Worm (Caenorhabditis elegans): ENCODE data around the gene Y38E10A.33.

The Y38E10A.33 gene

DNA sequence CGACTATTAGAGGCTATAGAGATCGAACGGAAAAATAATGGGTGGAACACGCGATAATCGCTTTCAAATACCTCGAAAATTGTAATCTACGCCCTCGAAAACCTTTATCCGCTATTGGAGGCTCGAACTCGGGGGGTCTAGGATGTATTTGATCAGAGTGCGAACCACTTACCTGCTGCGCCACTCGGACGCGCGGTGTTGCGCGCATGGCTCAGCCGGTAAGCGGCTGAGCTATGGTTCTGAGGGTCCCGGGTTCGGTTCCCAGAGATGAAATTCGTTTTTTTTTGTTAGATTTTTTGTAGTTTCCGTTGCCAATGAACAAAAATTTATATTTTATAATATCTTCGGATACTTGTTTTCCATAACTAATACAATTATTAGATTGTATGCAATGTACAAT is 11.3 kb downstream of the Y38E10A.33 start:
- TF ChIP-seq hnd-1 (tag; optimal IDR thresholded peaks at IDR 0.05), result no peak
- TF ChIP-seq flt-1 (GFP tag; IDR thresholded peaks at IDR 0.05), result no peak
- TF ChIP-seq ceh-36 (tag; optimal IDR thresholded peaks at IDR 0.05), result no peak
- TF ChIP-seq tbx-11 (GFP tag; IDR thresholded peaks at IDR 0.05), result no peak
- TF ChIP-seq ceh-13 (GFP tag; optimal IDR thresholded peaks at IDR 0.05), result no peak
- no peak for TF ChIP-seq ama-1 (optimal IDR thresholded peaks at IDR 0.05)
- no peak for TF ChIP-seq sea-1 (GFP tag; conservative IDR thresholded peaks at IDR 0.05)
- no peak for TF ChIP-seq scrt-1 (GFP tag; IDR thresholded peaks at IDR 0.05)
- no peak for TF ChIP-seq pes-1 (GFP tag; IDR thresholded peaks at IDR 0.05)
- no peak for TF ChIP-seq tra-4 (tag; optimal IDR thresholded peaks at IDR 0.05)
- TF ChIP-seq B0310.2 (tag; optimal IDR thresholded peaks at IDR 0.05), result no peak
- TF ChIP-seq hmg-4 (GFP tag; optimal IDR thresholded peaks at IDR 0.05), result no peak
- TF ChIP-seq F13C5.2 (tag; optimal IDR thresholded peaks at IDR 0.05), result no peak
- TF ChIP-seq tbx-37 (GFP tag; conservative IDR thresholded peaks at IDR 0.05), result no peak

DNA sequence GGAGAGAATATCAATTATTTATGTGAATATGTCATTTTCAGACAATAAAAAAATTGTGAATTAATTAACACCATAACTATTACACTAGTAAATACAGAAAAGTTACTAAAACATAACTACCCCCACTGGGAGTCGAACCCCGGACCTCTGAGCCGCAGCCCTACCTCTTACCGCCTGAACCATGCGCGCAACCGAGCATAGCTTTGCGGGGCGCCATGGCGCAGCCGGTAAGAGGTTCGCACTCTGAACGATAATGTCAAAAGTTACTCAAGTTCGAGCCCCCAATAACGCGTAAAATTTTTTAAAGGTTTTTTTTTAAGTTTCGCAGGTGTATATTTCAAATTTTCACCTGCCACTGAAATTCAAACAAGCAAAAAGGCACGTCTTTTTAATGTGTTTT is 13.4 kb downstream of the Y38E10A.33 start:
- no peak for TF ChIP-seq ets-7 (tag; optimal IDR thresholded peaks at IDR 0.05)
- TF ChIP-seq tbx-11 (GFP tag; IDR thresholded peaks at IDR 0.05), result no peak
- TF ChIP-seq hmbx-1 (tag; optimal IDR thresholded peaks at IDR 0.05), result no peak
- no peak for TF ChIP-seq ama-1 (optimal IDR thresholded peaks at IDR 0.05)
- TF ChIP-seq B0310.2 (tag; optimal IDR thresholded peaks at IDR 0.05), result no peak
- TF ChIP-seq F13C5.2 (tag; optimal IDR thresholded peaks at IDR 0.05), result no peak
- no peak for TF ChIP-seq hmg-4 (GFP tag; optimal IDR thresholded peaks at IDR 0.05)
- no peak for TF ChIP-seq tra-4 (tag; optimal IDR thresholded peaks at IDR 0.05)
- TF ChIP-seq aly-1 (tag; optimal IDR thresholded peaks at IDR 0.05), result no peak
- no peak for TF ChIP-seq ceh-13 (GFP tag; optimal IDR thresholded peaks at IDR 0.05)
- TF ChIP-seq scrt-1 (GFP tag; IDR thresholded peaks at IDR 0.05), result no peak
- TF ChIP-seq flt-1 (GFP tag; IDR thresholded peaks at IDR 0.05), result no peak
- no peak for TF ChIP-seq tbx-37 (GFP tag; conservative IDR thresholded peaks at IDR 0.05)
- no peak for TF ChIP-seq pes-1 (GFP tag; IDR thresholded peaks at IDR 0.05)
- no peak for TF ChIP-seq hnd-1 (tag; optimal IDR thresholded peaks at IDR 0.05)
- TF ChIP-seq sea-1 (GFP tag; conservative IDR thresholded peaks at IDR 0.05), result no peak

ce11 chrII:12665019-12665418 is 14.4 kb downstream of the Y38E10A.33 start:
- TF ChIP-seq hmbx-1 (tag; optimal IDR thresholded peaks at IDR 0.05), result no peak
- no peak for TF ChIP-seq F13C5.2 (tag; optimal IDR thresholded peaks at IDR 0.05)
- TF ChIP-seq tbx-11 (GFP tag; IDR thresholded peaks at IDR 0.05), result no peak
- no peak for TF ChIP-seq ceh-13 (GFP tag; optimal IDR thresholded peaks at IDR 0.05)
- TF ChIP-seq tbx-37 (GFP tag; conservative IDR thresholded peaks at IDR 0.05), result no peak
- TF ChIP-seq pes-1 (GFP tag; IDR thresholded peaks at IDR 0.05), result no peak
- no peak for TF ChIP-seq hnd-1 (tag; optimal IDR thresholded peaks at IDR 0.05)
- no peak for TF ChIP-seq aly-1 (tag; optimal IDR thresholded peaks at IDR 0.05)
- no peak for TF ChIP-seq ets-7 (tag; optimal IDR thresholded peaks at IDR 0.05)
- TF ChIP-seq B0310.2 (tag; optimal IDR thresholded peaks at IDR 0.05), result no peak
- no peak for TF ChIP-seq hmg-4 (GFP tag; optimal IDR thresholded peaks at IDR 0.05)
- TF ChIP-seq ama-1 (optimal IDR thresholded peaks at IDR 0.05), result no peak
- no peak for TF ChIP-seq tra-4 (tag; optimal IDR thresholded peaks at IDR 0.05)
- no peak for TF ChIP-seq flt-1 (GFP tag; IDR thresholded peaks at IDR 0.05)
- TF ChIP-seq ceh-36 (tag; optimal IDR thresholded peaks at IDR 0.05), result no peak
- no peak for TF ChIP-seq scrt-1 (GFP tag; IDR thresholded peaks at IDR 0.05)
- no peak for TF ChIP-seq sea-1 (GFP tag; conservative IDR thresholded peaks at IDR 0.05)

DNA sequence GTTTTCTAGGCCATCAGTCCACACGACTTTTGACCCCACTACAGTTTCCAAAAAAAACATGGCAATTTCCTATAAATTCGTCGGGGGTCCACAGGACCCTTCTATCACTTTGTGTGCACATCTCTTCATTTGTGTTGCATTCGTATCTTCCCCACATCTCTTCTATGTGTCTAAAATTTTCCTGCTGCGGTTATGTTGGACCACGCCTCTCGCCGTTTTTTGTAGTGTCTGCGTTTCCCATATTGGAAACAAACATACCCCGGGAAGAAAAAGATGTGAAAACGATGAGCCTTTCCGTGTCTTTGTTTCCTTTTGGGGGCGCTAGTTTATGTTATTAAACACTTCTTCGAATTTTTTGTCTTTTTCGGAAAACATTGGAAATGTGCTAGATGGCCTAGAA is 17.5 kb downstream of the Y38E10A.33 start:
- TF ChIP-seq tbx-37 (GFP tag; conservative IDR thresholded peaks at IDR 0.05) (no peak), flt-1 (GFP tag; IDR thresholded peaks at IDR 0.05) (no peak), ama-1 (optimal IDR thresholded peaks at IDR 0.05) (no peak), hmbx-1 (tag; optimal IDR thresholded peaks at IDR 0.05) (no peak), ceh-13 (GFP tag; optimal IDR thresholded peaks at IDR 0.05) (no peak)

- TF ChIP-seq tbx-11 (GFP tag; IDR thresholded peaks at IDR 0.05), result no peak
- no peak for TF ChIP-seq ama-1 (optimal IDR thresholded peaks at IDR 0.05)
- TF ChIP-seq pes-1 (GFP tag; IDR thresholded peaks at IDR 0.05), result no peak
- peak; percentile 87 for TF ChIP-seq ceh-36 (tag; optimal IDR thresholded peaks at IDR 0.05)
- no peak for TF ChIP-seq B0310.2 (tag; optimal IDR thresholded peaks at IDR 0.05)
Observed at ce11 chrII:12659676-12660371, 19.6 kb downstream of the Y38E10A.33 start.

ce11 chrII:12658409-12658808 is 21.0 kb downstream of the Y38E10A.33 start:
- TF ChIP-seq hmg-4 (GFP tag; optimal IDR thresholded peaks at IDR 0.05) (no peak), ceh-13 (GFP tag; optimal IDR thresholded peaks at IDR 0.05) (no peak), hnd-1 (tag; optimal IDR thresholded peaks at IDR 0.05) (no peak), B0310.2 (tag; optimal IDR thresholded peaks at IDR 0.05) (no peak), sea-1 (GFP tag; conservative IDR thresholded peaks at IDR 0.05) (no peak), hmbx-1 (tag; optimal IDR thresholded peaks at IDR 0.05) (no peak), aly-1 (tag; optimal IDR thresholded peaks at IDR 0.05) (no peak), pes-1 (GFP tag; IDR thresholded peaks at IDR 0.05) (no peak)

ce11 chrII:12657620-12658019 is 21.8 kb downstream of the Y38E10A.33 start:
- no peak for TF ChIP-seq aly-1 (tag; optimal IDR thresholded peaks at IDR 0.05)

ce11 chrII:12655816-12656215 is 23.6 kb downstream of the Y38E10A.33 start:
- TF ChIP-seq sea-1 (GFP tag; conservative IDR thresholded peaks at IDR 0.05) (no peak), B0310.2 (tag; optimal IDR thresholded peaks at IDR 0.05) (no peak), hmbx-1 (tag; optimal IDR thresholded peaks at IDR 0.05) (no peak), aly-1 (tag; optimal IDR thresholded peaks at IDR 0.05) (no peak), flt-1 (GFP tag; IDR thresholded peaks at IDR 0.05) (no peak)
